Worm (Caenorhabditis elegans): Measurements from ENCODE around the gene ldb-1.

ce11 chrX:11088952-11089351 is 60.2 kb downstream of the ldb-1 start, which contains the start of gene W04G3.11:
- no peak for TF ChIP-seq blmp-1 (tag; optimal IDR thresholded peaks at IDR 0.05)
- no peak for TF ChIP-seq unc-39 (tag; optimal IDR thresholded peaks at IDR 0.05)
- TF ChIP-seq unc-62 (GFP tag; optimal IDR thresholded peaks at IDR 0.05) = no peak
- no peak for TF ChIP-seq pha-4 (tag; optimal IDR thresholded peaks at IDR 0.05)
- no peak for TF ChIP-seq snpc-4 (tag; optimal IDR thresholded peaks at IDR 0.05)
- no peak for TF ChIP-seq mab-5 (tag; optimal IDR thresholded peaks at IDR 0.05)
- TF ChIP-seq nhr-237 (tag; optimal IDR thresholded peaks at IDR 0.05) = no peak

Measured in whole organism, mixed stage, embryonic.